Worm (Caenorhabditis elegans): ENCODE results near the gene Y116A8C.37.
"Not testable (repeated sequence)": the region's sequence is repeated elsewhere in the genome, so short reads cannot be mapped to it uniquely, and the experiment has no call there.

Y116A8C.37 gene

DNA sequence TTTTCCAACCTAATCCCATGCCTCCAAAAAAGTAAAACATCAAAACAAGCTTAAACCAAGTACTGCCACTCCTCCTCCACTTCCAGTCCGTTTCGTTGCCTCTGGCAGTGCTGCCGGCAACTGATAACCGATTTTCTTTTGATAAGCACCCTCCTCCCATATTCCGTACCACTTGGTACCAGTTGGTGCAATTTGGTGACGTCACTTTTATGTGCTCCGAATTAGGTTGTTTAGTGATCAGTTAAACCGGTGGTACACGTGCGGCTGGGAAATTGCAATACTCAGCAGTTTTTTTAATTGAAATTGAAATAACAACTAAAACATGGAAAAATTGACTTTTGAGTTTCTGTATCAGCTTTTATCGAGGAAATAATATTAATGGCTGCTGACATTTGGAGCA, 43.2 kb upstream of the Y116A8C.37 start:
- peak; percentile 93 for TF ChIP-seq elt-2 (tag; optimal IDR thresholded peaks at IDR 0.05)
- no peak for TF ChIP-seq pha-2 (tag; optimal IDR thresholded peaks at IDR 0.05)
- no peak for TF ChIP-seq hlh-30 (tag; optimal IDR thresholded peaks at IDR 0.05; ENCODE audit: insufficient read depth)
- TF ChIP-seq unc-42 (tag; optimal IDR thresholded peaks at IDR 0.05), result no peak
- TF ChIP-seq hlh-8 (tag; optimal IDR thresholded peaks at IDR 0.05), result no peak
- no peak for TF ChIP-seq nfya-1 (tag; optimal IDR thresholded peaks at IDR 0.05)

- TF ChIP-seq syd-9 (tag; optimal IDR thresholded peaks at IDR 0.05), result no peak
- peak; percentile 83 for TF ChIP-seq elt-2 (tag; optimal IDR thresholded peaks at IDR 0.05)
These were observed 40.8 kb upstream of the Y116A8C.37 start for ce11 chrIV:17171732-17172131.

ce11 chrIV:17166974-17167373, 36.0 kb upstream of the Y116A8C.37 start, which contains the start of gene skr-12:
skr-12 (plus strand) TSS chrIV:17167274.
- no peak for TF ChIP-seq ahr-1 (tag; optimal IDR thresholded peaks at IDR 0.05)
- TF ChIP-seq pqm-1 (tag; optimal IDR thresholded peaks at IDR 0.05), result no peak
- TF ChIP-seq C08G9.2 (tag; optimal IDR thresholded peaks at IDR 0.05), result no peak
- no peak for TF ChIP-seq npax-4 (tag; optimal IDR thresholded peaks at IDR 0.05)
- TF ChIP-seq syd-9 (tag; optimal IDR thresholded peaks at IDR 0.05), result no peak
- TF ChIP-seq ceh-14 (tag; optimal IDR thresholded peaks at IDR 0.05), result no peak
- no peak for TF ChIP-seq fkh-6 (tag; optimal IDR thresholded peaks at IDR 0.05)
- TF ChIP-seq unc-86 (tag; optimal IDR thresholded peaks at IDR 0.05), result no peak
- TF ChIP-seq mec-3 (tag; optimal IDR thresholded peaks at IDR 0.05; ENCODE audit: borderline replicate concordance), result no peak

DNA sequence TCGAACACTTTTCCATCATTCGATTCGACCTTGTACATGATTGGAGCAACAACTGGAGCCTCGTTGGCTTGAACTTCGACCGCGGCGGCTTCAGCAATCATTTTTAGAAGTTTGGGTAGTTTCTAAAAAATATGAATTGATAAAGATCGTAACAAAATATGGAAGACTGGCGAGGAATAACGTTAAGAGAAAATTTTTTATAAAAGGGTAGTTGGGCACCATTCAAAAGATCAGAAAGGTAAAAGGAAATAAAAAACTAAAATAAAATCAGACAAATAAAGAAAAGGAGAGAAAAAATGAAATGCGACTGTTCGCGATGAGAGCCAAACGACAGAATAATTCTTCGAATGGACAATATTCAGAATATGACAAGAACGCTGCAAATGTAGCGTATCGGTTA, 34.8 kb upstream of the Y116A8C.37 start, which contains the start of gene skr-8:
Gene skr-8, minus strand, starts transcription at position 101 of the 400 bp plus-strand sequence.
- not testable (repeated sequence) for TF ChIP-seq Y22D7AL.16, madf-2, ceh-30 (tag; optimal IDR thresholded peaks at IDR 0.05)

ce11 chrIV:17163273-17163672, 32.3 kb upstream of the Y116A8C.37 start, which contains the start of gene skr-9:
skr-9 (plus strand) TSS chrIV:17163573.
- not testable (repeated sequence) for TF ChIP-seq tbx-2 (tag; optimal IDR thresholded peaks at IDR 0.05); ceh-19 (GFP tag; optimal IDR thresholded peaks at IDR 0.05); ttx-3 (tag; optimal IDR thresholded peaks at IDR 0.05)

DNA sequence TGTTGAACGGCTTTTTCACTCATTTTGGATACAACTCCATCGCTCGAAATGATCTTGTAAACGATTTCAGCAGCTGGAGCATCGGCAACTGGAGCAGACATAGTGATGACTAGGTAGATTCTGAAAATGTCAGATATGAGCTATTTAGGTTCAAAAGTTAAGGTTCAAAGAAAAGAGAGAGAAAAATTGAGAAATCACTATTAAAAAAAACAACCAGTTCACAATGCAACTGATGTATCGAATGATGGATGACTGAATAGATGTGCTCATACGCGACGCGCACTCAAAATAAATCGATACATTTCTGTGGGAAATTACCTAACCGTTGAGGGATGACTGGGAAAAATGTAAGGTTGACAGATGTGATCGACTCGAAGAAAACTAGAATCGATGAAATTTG, 31.6 kb upstream of the Y116A8C.37 start, which contains the start of gene skr-13:
Gene skr-13, minus strand, starts transcription at position 101 of the 400 bp plus-strand sequence.
- no peak for TF ChIP-seq pqm-1 (tag; optimal IDR thresholded peaks at IDR 0.05)
- TF ChIP-seq C38D4.7 (GFP tag; optimal IDR thresholded peaks at IDR 0.05), result no peak
- TF ChIP-seq hlh-8 (tag; optimal IDR thresholded peaks at IDR 0.05), result no peak
- no peak for TF ChIP-seq ceh-18 (tag; optimal IDR thresholded peaks at IDR 0.05)
- TF ChIP-seq K02D7.2 (tag; optimal IDR thresholded peaks at IDR 0.05), result no peak
- TF ChIP-seq pat-9 (tag; optimal IDR thresholded peaks at IDR 0.05), result no peak
- TF ChIP-seq nhr-11 (tag; optimal IDR thresholded peaks at IDR 0.05), result no peak

DNA sequence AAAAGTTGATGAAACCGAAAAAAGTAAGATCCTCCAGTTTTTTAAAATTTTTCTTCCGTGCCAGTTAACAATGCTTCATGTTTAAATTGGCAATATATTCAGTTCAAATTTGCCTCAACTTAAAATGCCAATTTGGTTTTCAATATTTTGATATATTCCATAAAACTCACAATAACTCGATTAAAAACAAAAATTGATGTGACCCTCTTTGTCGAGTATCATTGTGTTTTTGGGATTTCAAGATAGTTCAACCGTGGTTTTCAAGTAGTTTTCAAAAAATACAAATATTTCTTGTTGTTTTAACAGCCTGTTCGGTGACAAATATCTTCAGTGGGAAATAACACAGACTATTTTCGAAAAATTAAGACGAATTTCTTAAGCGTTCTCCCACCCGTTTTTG, 22.1 kb upstream of the Y116A8C.37 start:
- TF ChIP-seq zip-5 (tag; optimal IDR thresholded peaks at IDR 0.05), result no peak
- no peak for TF ChIP-seq eyg-1 (tag; optimal IDR thresholded peaks at IDR 0.05)
- no peak for TF ChIP-seq nfya-1 (tag; optimal IDR thresholded peaks at IDR 0.05)

- no peak for TF ChIP-seq syd-9 (tag; optimal IDR thresholded peaks at IDR 0.05)
- TF ChIP-seq elt-2 (tag; optimal IDR thresholded peaks at IDR 0.05), result no peak
These were observed 19.9 kb upstream of the Y116A8C.37 start, which contains the start of gene Y116A8C.40 for ce11 chrIV:17150871-17151270. Y116A8C.40 (minus strand) TSS chrIV:17150971.

Measured in whole organism, late embryonic.